Worm (Caenorhabditis elegans) whole organism, late embryonic: Measurements from ENCODE around the gene arrd-9.

ENCODE experiments used
- C08G9.2 ChIP-seq: sonication (generic microtip); optimal IDR thresholded peaks from 2 replicates; lab custom pipeline; 2016; ENCODE audit warnings: mild to moderate bottlenecking, missing genetic modification characterization, moderate library complexity, missing compliant biosample characterization
- K02D7.2 ChIP-seq: sonication (generic microtip); optimal IDR thresholded peaks from 2 replicates; lab custom pipeline; 2017; ENCODE audit warnings: mild to moderate bottlenecking, missing genetic modification characterization, missing compliant biosample characterization
- Y22D7AL.16 ChIP-seq: sonication (generic microtip); optimal IDR thresholded peaks from 2 replicates; lab custom pipeline; 2016; ENCODE audit warnings: missing genetic modification characterization, missing compliant biosample characterization
- ceh-22 ChIP-seq: sonication (generic microtip); optimal IDR thresholded peaks from 2 replicates; lab custom pipeline; 2017; ENCODE audit warnings: missing biosample characterization, missing genetic modification characterization
- ceh-31 ChIP-seq: sonication (generic microtip); optimal IDR thresholded peaks from 2 replicates; lab custom pipeline; 2016; ENCODE audit warnings: missing genetic modification characterization, missing compliant biosample characterization
- ceh-34 ChIP-seq: sonication (generic microtip); optimal IDR thresholded peaks from 2 replicates; lab custom pipeline; 2016; ENCODE audit warnings: mild to moderate bottlenecking, missing genetic modification characterization, missing compliant biosample characterization
- ceh-9 ChIP-seq: sonication (generic microtip); optimal IDR thresholded peaks from 2 replicates; lab custom pipeline; 2016; ENCODE audit warnings: mild to moderate bottlenecking, missing genetic modification characterization, inconsistent platforms, missing compliant biosample characterization
- che-1 ChIP-seq: sonication (generic microtip); optimal IDR thresholded peaks from 2 replicates; lab custom pipeline; 2016; ENCODE audit warnings: mild to moderate bottlenecking, missing genetic modification characterization, missing compliant biosample characterization
- dmd-4 ChIP-seq: sonication (generic microtip); optimal IDR thresholded peaks from 2 replicates; lab custom pipeline; 2016; ENCODE audit warnings: borderline replicate concordance, missing genetic modification characterization, missing compliant biosample characterization
- elt-4 ChIP-seq: sonication (generic microtip); optimal IDR thresholded peaks from 2 replicates; lab custom pipeline; 2016; ENCODE audit warnings: missing genetic modification characterization, missing compliant biosample characterization
- fax-1 ChIP-seq: sonication (generic microtip); optimal IDR thresholded peaks from 2 replicates; lab custom pipeline; 2016; ENCODE audit warnings: missing genotype, missing genetic modification characterization, missing compliant biosample characterization
- gmeb-2 ChIP-seq: sonication (generic microtip); optimal IDR thresholded peaks from 2 replicates; lab custom pipeline; 2016; ENCODE audit warnings: missing genetic modification characterization, inconsistent platforms, missing compliant biosample characterization
- nhr-232 ChIP-seq: sonication (generic microtip); optimal IDR thresholded peaks from 2 replicates; lab custom pipeline; 2016; ENCODE audit warnings: missing genetic modification characterization, missing compliant biosample characterization
- pag-3 ChIP-seq: sonication (generic microtip); optimal IDR thresholded peaks from 2 replicates; lab custom pipeline; 2016; ENCODE audit warnings: missing compliant biosample characterization, missing genetic modification characterization, borderline replicate concordance
- pax-1 ChIP-seq: fragments of 150-350 bp; optimal IDR thresholded peaks from 2 replicates; lab custom pipeline; 2014; ENCODE audit warnings: missing biosample characterization, missing genetic modification characterization
- pros-1 ChIP-seq: fragments of 150-350 bp; optimal IDR thresholded peaks from 2 replicates; lab custom pipeline; 2014; ENCODE audit warnings: missing biosample characterization, missing genetic modification reagents, missing genetic modification characterization
- rnt-1 ChIP-seq: sonication (generic microtip); optimal IDR thresholded peaks from 2 replicates; lab custom pipeline; 2016; ENCODE audit warnings: missing genetic modification characterization, missing compliant biosample characterization
- sdc-2 ChIP-seq: sonication (generic microtip); optimal IDR thresholded peaks from 2 replicates; lab custom pipeline; 2016; ENCODE audit warnings: missing genotype, missing genetic modification characterization, missing compliant biosample characterization
- sox-4 ChIP-seq: sonication (generic microtip); optimal IDR thresholded peaks from 2 replicates; lab custom pipeline; 2017; ENCODE audit warnings: mild to moderate bottlenecking, missing genetic modification characterization, inconsistent platforms, missing compliant biosample characterization
- tbx-7 ChIP-seq: sonication (generic microtip); optimal IDR thresholded peaks from 2 replicates; lab custom pipeline; 2016; ENCODE audit warnings: missing genotype, missing genetic modification characterization, missing compliant biosample characterization
- unc-42 ChIP-seq: sonication (generic microtip); optimal IDR thresholded peaks from 2 replicates; lab custom pipeline; 2016; ENCODE audit warnings: missing genotype, missing genetic modification characterization, missing compliant biosample characterization
- unc-55 ChIP-seq: sonication (generic microtip); optimal IDR thresholded peaks from 2 replicates; lab custom pipeline; 2017; ENCODE audit warnings: missing biosample characterization, missing genetic modification reagents, missing genetic modification characterization
- unc-86 ChIP-seq: sonication (generic microtip); optimal IDR thresholded peaks from 2 replicates; lab custom pipeline; 2016; ENCODE audit warnings: missing genetic modification characterization, missing compliant biosample characterization
- zip-5 ChIP-seq: sonication (generic microtip); optimal IDR thresholded peaks from 2 replicates; lab custom pipeline; 2016; ENCODE audit warnings: missing genetic modification characterization, missing compliant biosample characterization

arrd-9 gene

DNA sequence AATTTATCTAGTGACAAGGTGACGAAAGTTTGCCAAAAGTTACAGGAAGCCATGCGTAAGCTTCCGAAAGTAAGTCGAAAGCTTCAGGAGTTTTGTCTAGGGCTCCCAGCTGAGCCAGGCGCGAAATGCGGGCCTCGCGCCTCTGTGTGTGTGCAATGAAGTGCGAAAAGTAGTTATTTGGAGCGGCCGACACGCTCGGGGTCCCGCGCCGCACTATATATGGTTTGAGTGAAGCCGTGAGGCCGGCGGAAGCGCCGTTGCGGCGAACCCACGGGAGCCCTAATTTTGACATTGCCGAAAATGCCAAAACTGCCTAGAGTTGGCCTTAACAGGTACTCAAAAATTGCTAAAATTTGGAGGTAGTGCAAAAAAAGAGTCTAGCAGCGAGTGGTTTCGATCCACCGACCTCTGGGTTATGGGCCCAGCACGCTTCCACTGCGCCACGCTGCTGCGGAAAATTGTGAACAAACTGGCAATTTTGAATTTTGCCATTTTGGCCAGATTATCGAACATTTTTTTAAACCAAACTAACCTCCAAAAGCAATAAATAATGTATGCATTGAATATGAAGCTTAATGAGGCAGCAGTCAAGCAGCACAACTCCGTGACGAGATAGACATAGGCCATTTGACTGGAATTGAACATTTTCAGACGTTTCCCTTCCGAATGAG lies 45.4 kb downstream of the arrd-9 start:
- no peak for TF ChIP-seq tbx-7 (tag; lab: Kevin White, UChicago)

DNA sequence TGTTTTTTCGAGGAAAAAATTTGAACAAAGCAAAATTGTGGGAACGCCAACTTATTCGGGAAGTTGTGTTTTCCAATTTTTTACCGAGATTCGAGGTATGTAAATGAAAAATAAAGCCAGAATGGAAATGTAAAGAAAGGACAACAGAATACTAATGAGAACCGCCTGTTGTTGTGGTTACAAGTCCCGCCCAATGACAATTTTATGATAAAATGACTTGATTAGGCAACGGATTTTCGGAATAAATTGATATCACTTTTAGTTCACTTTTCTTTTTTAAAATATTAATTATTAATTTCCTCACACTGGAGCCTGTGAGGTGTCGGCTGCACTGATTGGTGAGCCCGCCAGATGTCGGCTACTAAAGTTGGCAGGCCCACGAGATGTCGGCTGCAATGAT lies 48.4 kb downstream of the arrd-9 start, which contains the start of gene dct-12:
Gene dct-12 (minus strand): TSS at position 101 of the 400 bp plus-strand sequence.
- TF ChIP-seq pros-1 (tag; lab: Kevin White, UChicago) (no peak), K02D7.2 (tag; lab: Kevin White, UChicago) (no peak), elt-4 (no peak), ceh-31 (tag; lab: Kevin White, UChicago) (no peak), unc-42 (tag; lab: Kevin White, UChicago) (no peak), unc-55 (no peak), rnt-1 (tag; lab: Kevin White, UChicago) (no peak), pag-3 (tag; lab: Kevin White, UChicago) (no peak), nhr-232 (tag; lab: Kevin White, UChicago) (no peak), sdc-2 (no peak), fax-1 (tag; lab: Kevin White, UChicago) (no peak), Y22D7AL.16 (no peak), ceh-9 (no peak), sox-4 (no peak), dmd-4 (no peak), ceh-34 (tag; lab: Kevin White, UChicago) (no peak), ceh-22 (no peak), che-1 (no peak), pax-1 (tag; lab: Kevin White, UChicago) (no peak)

DNA sequence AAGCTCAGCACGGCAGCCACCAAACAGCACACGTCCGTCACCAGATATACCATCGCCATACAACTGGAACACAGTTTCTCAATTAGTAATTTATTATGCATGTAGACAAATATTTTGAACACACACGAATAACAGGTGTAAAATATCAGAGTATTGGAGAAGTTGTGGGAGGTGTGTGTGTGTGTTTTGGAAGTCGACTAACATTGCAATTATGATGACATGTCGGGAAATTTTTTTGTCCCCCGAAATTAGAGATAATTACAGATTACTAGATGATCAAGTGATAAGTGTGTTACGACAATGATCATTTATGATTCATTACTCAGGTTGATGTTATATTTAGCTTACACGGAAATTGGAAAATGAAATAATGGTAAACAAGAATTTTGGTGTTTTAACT lies 51.0 kb downstream of the arrd-9 start, which contains the start of gene Y57A10C.8:
Gene Y57A10C.8 (minus strand): TSS at position 101 of the 400 bp plus-strand sequence.
- no peak for TF ChIP-seq C08G9.2 (tag; lab: Kevin White, UChicago)
- TF ChIP-seq gmeb-2 (tag; lab: Kevin White, UChicago), result no peak
- no peak for TF ChIP-seq unc-86 (tag; lab: Kevin White, UChicago)
- TF ChIP-seq zip-5 (tag; lab: Kevin White, UChicago), result no peak
